Fruit fly (Drosophila melanogaster) whole organism, embryonic: ENCODE data around the gene Stt3B.

Experiments used
- CoRest ChIP-seq: fragments of 200-800 bp; sonication (Bioruptor generic); optimal IDR thresholded peaks from 3 replicates; lab custom pipeline; 2018; ENCODE audit warnings: missing biosample characterization, mild to moderate bottlenecking, missing genetic modification characterization, moderate library complexity
- Jarid2 ChIP-seq: fragments of 200-800 bp; sonication (Bioruptor generic); optimal IDR thresholded peaks from 3 replicates; lab custom pipeline; 2017; ENCODE audit warnings: mild to moderate bottlenecking, missing biosample characterization, missing genetic modification reagents, missing genetic modification characterization
- NFAT ChIP-seq: fragments of 200-800 bp; sonication (Bioruptor generic); IDR thresholded peaks from 2 replicates; pipeline ENCODE4 v1.3.6; 2022; ENCODE audit warnings: missing biosample characterization, missing genetic modification characterization
- fd102C ChIP-seq: fragments of 200-800 bp; sonication (Bioruptor generic); optimal IDR thresholded peaks from 2 replicates; lab custom pipeline; 2018; ENCODE audit warnings: missing biosample characterization, mild to moderate bottlenecking, missing genetic modification characterization, moderate library complexity
- jing ChIP-seq: fragments of 200-800 bp; sonication (Bioruptor generic); optimal IDR thresholded peaks from 2 replicates; lab custom pipeline; 2018; ENCODE audit warnings: missing biosample characterization, mild to moderate bottlenecking, missing genetic modification characterization

dm6 chr3R:25039028-25039476, 30.4 kb downstream of the Stt3B start, which contains the start of the genes Ythdf and bai:
- TF ChIP-seq CoRest (tag; lab: Kevin White, UChicago) = no peak
- TF ChIP-seq jing (GFP tag; lab: Kevin White, UChicago) = no peak
- TF ChIP-seq fd102C (GFP tag; lab: Kevin White, UChicago) = no peak
- TF ChIP-seq Jarid2 (GFP tag; lab: Kevin White, UChicago) = no peak
- TF ChIP-seq NFAT (GFP tag; lab: Robert Waterston, UW) = no peak; the same call in 1 of the 2 replicates
